Worm (Caenorhabditis elegans): ENCODE data around the gene qui-1.
"Not testable (repeated sequence)": the region's sequence is repeated elsewhere in the genome, so short reads cannot be mapped to it uniquely, and the experiment has no call there.

qui-1 gene

ce11 chrIV:13582909-13583308 lies 21.2 kb downstream of the qui-1 start, which contains the start of gene sru-12:
Gene sru-12, plus strand, starts transcription at chrIV:13583209.
- TF ChIP-seq unc-62 (GFP tag; optimal IDR thresholded peaks at IDR 0.05) = no peak

ce11 chrIV:13584646-13585045 lies 23.0 kb downstream of the qui-1 start, which contains the start of gene sru-11:
Gene sru-11, plus strand, starts transcription at chrIV:13584946.
- TF ChIP-seq unc-62 (GFP tag; optimal IDR thresholded peaks at IDR 0.05) = no peak

- TF ChIP-seq unc-62 (GFP tag; optimal IDR thresholded peaks at IDR 0.05) = no peak
These were observed 25.5 kb downstream of the qui-1 start, which contains the start of gene Y45F10B.12 for ce11 chrIV:13587175-13587574. Gene Y45F10B.12, plus strand, starts transcription at chrIV:13587475.

ce11 chrIV:13588544-13589043 lies 26.9 kb downstream of the qui-1 start, which contains the start of gene sru-9:
Gene sru-9, plus strand, starts transcription at chrIV:13588993.
- TF ChIP-seq unc-62 (GFP tag; optimal IDR thresholded peaks at IDR 0.05) = not testable (repeated sequence)

ce11 chrIV:13591645-13592044 lies 30.0 kb downstream of the qui-1 start, which contains the start of gene tsp-5:
Gene tsp-5, minus strand, starts transcription at chrIV:13591745.
- TF ChIP-seq unc-62 (GFP tag; optimal IDR thresholded peaks at IDR 0.05) = no peak

ce11 chrIV:13593351-13593750 lies 31.7 kb downstream of the qui-1 start, which contains the start of gene Y45F10B.3:
Gene Y45F10B.3, plus strand, starts transcription at chrIV:13593651.
- no peak for TF ChIP-seq unc-62 (GFP tag; optimal IDR thresholded peaks at IDR 0.05)

- TF ChIP-seq unc-62 (GFP tag; optimal IDR thresholded peaks at IDR 0.05) = not testable (repeated sequence)
These were observed 36.2 kb downstream of the qui-1 start, which contains the start of gene Y45F10B.9 for ce11 chrIV:13597813-13598212. Gene Y45F10B.9, minus strand, starts transcription at chrIV:13597913.

- no peak for TF ChIP-seq unc-62 (GFP tag; optimal IDR thresholded peaks at IDR 0.05)
These were observed 39.0 kb downstream of the qui-1 start for ce11 chrIV:13600643-13601042.

ce11 chrIV:13601428-13601827 lies 39.8 kb downstream of the qui-1 start:
- TF ChIP-seq unc-62 (GFP tag; optimal IDR thresholded peaks at IDR 0.05) = no peak

ce11 chrIV:13601973-13602669 lies 40.5 kb downstream of the qui-1 start, which contains the start of gene Y45F10B.59:
Gene Y45F10B.59, plus strand, starts transcription at chrIV:13602619.
- TF ChIP-seq unc-62 (GFP tag; optimal IDR thresholded peaks at IDR 0.05) = no peak

ce11 chrIV:13609755-13610154 lies 48.1 kb downstream of the qui-1 start, which contains the start of gene C08F11.13:
Gene C08F11.13, minus strand, starts transcription at chrIV:13609892.
- TF ChIP-seq unc-62 (GFP tag; optimal IDR thresholded peaks at IDR 0.05) = no peak

ce11 chrIV:13619203-13619602 lies 57.5 kb downstream of the qui-1 start, which contains the start of gene C08F11.3:
Gene C08F11.3, plus strand, starts transcription at chrIV:13619503.
- TF ChIP-seq unc-62 (GFP tag; optimal IDR thresholded peaks at IDR 0.05) = no peak

ce11 chrIV:13623533-13623932 lies 61.9 kb downstream of the qui-1 start, which contains the start of gene C08F11.1:
Gene C08F11.1, plus strand, starts transcription at chrIV:13623833.
- no peak for TF ChIP-seq unc-62 (GFP tag; optimal IDR thresholded peaks at IDR 0.05)
